Fruit fly (Drosophila melanogaster) whole organism, embryonic: ENCODE results near the gene Hexim.

Experiments
- Atf-2 ChIP-seq: fragments of 200-800 bp; sonication (Bioruptor generic); optimal IDR thresholded peaks from 2 replicates; lab custom pipeline; 2016; ENCODE audit warnings: missing biosample characterization, missing genetic modification characterization
- CG10267 ChIP-seq: fragments of 200-800 bp; sonication (Bioruptor generic); optimal IDR thresholded peaks from 2 replicates; lab custom pipeline; 2018; ENCODE audit warnings: missing biosample characterization, mild to moderate bottlenecking, missing genetic modification characterization, moderate library complexity
- CG11504 ChIP-seq: fragments of 200-800 bp; sonication (Bioruptor generic); optimal IDR thresholded peaks from 3 replicates; lab custom pipeline; 2019; ENCODE audit warnings: missing biosample characterization, mild to moderate bottlenecking, missing genetic modification characterization, moderate library complexity
- CG13775 ChIP-seq: fragments of 200-800 bp; sonication (Bioruptor generic); optimal IDR thresholded peaks from 3 replicates; lab custom pipeline; 2017; ENCODE audit warnings: missing biosample characterization, mild to moderate bottlenecking, missing genetic modification characterization
- CG1832 ChIP-seq: fragments of 200-800 bp; sonication (Bioruptor generic); optimal IDR thresholded peaks from 2 replicates; lab custom pipeline; 2017; ENCODE audit warnings: missing biosample characterization, mild to moderate bottlenecking, missing genetic modification characterization, inconsistent platforms
- CG2678 ChIP-seq: fragments of 200-800 bp; sonication (Bioruptor generic); optimal IDR thresholded peaks from 3 replicates; lab custom pipeline; 2019; ENCODE audit warnings: missing biosample characterization, mild to moderate bottlenecking, missing genetic modification characterization, moderate library complexity
- CG30403 ChIP-seq: fragments of 200-800 bp; sonication (Bioruptor generic); optimal IDR thresholded peaks from 3 replicates; lab custom pipeline; 2016; ENCODE audit warnings: missing biosample characterization, missing genetic modification characterization
- CG3065 ChIP-seq: fragments of 200-800 bp; sonication (Bioruptor generic); optimal IDR thresholded peaks from 2 replicates; lab custom pipeline; 2016; ENCODE audit warnings: missing biosample characterization, missing genetic modification characterization
- CG32767 ChIP-seq: fragments of 200-800 bp; sonication (Bioruptor generic); IDR thresholded peaks from 2 replicates; pipeline ENCODE4 v1.3.6; 2022; ENCODE audit warnings: missing biosample characterization, missing genetic modification characterization
- CG3838 ChIP-seq: fragments of 200-800 bp; sonication (Bioruptor generic); optimal IDR thresholded peaks from 3 replicates; lab custom pipeline; 2016; ENCODE audit warnings: missing biosample characterization, missing genetic modification characterization
- CG4854 ChIP-seq: fragments of 200-800 bp; sonication (Bioruptor generic); optimal IDR thresholded peaks from 2 replicates; lab custom pipeline; 2016; ENCODE audit warnings: missing biosample characterization, missing genetic modification characterization, inconsistent platforms
- CG6254 ChIP-seq: fragments of 200-800 bp; sonication (Bioruptor generic); optimal IDR thresholded peaks from 3 replicates; lab custom pipeline; 2017; ENCODE audit warnings: mild to moderate bottlenecking, missing biosample characterization, missing genetic modification reagents, missing genetic modification characterization
- CG6272 ChIP-seq: fragments of 200-800 bp; sonication (Bioruptor generic); IDR thresholded peaks from 2 replicates; pipeline ENCODE4 v1.3.6; 2022; ENCODE audit warnings: missing biosample characterization, missing genetic modification characterization
- CG6813 ChIP-seq: fragments of 200-800 bp; sonication (Bioruptor generic); optimal IDR thresholded peaks from 2 replicates; lab custom pipeline; 2017; ENCODE audit warnings: missing biosample characterization, missing genetic modification characterization, mild to moderate bottlenecking, moderate library complexity, missing genetic modification reagents
- CG8388 ChIP-seq: fragments of 200-800 bp; sonication (Bioruptor generic); optimal IDR thresholded peaks from 2 replicates; lab custom pipeline; 2019; ENCODE audit warnings: missing biosample characterization, mild to moderate bottlenecking, missing genetic modification characterization, moderate library complexity
- CG8765 ChIP-seq: fragments of 200-800 bp; sonication (Bioruptor generic); IDR thresholded peaks from 2 replicates; pipeline ENCODE4 v1.3.6; 2022; ENCODE audit warnings: missing biosample characterization, missing genetic modification characterization
- CG8924 ChIP-seq: fragments of 200-800 bp; optimal IDR thresholded peaks from 3 replicates; lab custom pipeline; 2019; ENCODE audit warnings: missing biosample characterization, mild to moderate bottlenecking, missing genetic modification characterization, moderate library complexity
- CG9437 ChIP-seq: fragments of 200-800 bp; sonication (Bioruptor generic); optimal IDR thresholded peaks from 2 replicates; lab custom pipeline; 2018; ENCODE audit warnings: missing biosample characterization, mild to moderate bottlenecking, missing genetic modification characterization
- CG9609 ChIP-seq: fragments of 200-800 bp; sonication (Bioruptor generic); optimal IDR thresholded peaks from 3 replicates; lab custom pipeline; 2016; ENCODE audit warnings: missing biosample characterization, missing genetic modification characterization
- CHES-1-like ChIP-seq: fragments of 200-800 bp; sonication (Bioruptor generic); optimal IDR thresholded peaks from 2 replicates; lab custom pipeline; 2016; ENCODE audit warnings: missing biosample characterization, missing genetic modification characterization
- CrebB ChIP-seq: fragments of 200-800 bp; sonication (Bioruptor generic); optimal IDR thresholded peaks from 3 replicates; lab custom pipeline; 2018; ENCODE audit warnings: missing biosample characterization, mild to moderate bottlenecking, missing genetic modification characterization
- Dad ChIP-seq: fragments of 200-800 bp; sonication (Bioruptor generic); optimal IDR thresholded peaks from 3 replicates; lab custom pipeline; 2016; ENCODE audit warnings: missing biosample characterization, missing genetic modification characterization
- Dfd ChIP-seq, 2 experiments: fragments of >200 bp; optimal IDR thresholded peaks; 2 replicates each; lab custom pipeline; 2017; ENCODE audit warnings: missing biosample characterization in 2 of 2, missing genetic modification characterization in 2 of 2
- Dp ChIP-seq: fragments of 200-800 bp; sonication (Bioruptor generic); optimal IDR thresholded peaks from 2 replicates; lab custom pipeline; 2018; ENCODE audit warnings: missing biosample characterization, mild to moderate bottlenecking, missing genetic modification characterization, moderate library complexity
- HmgD ChIP-seq: fragments of 200-800 bp; sonication (Bioruptor generic); optimal IDR thresholded peaks from 3 replicates; lab custom pipeline; 2016; ENCODE audit warnings: missing biosample characterization, missing genetic modification characterization
- Hsf ChIP-seq: fragments of 200-800 bp; sonication (Bioruptor generic); optimal IDR thresholded peaks from 3 replicates; lab custom pipeline; 2016; ENCODE audit warnings: missing biosample characterization, missing genetic modification characterization
- Neu2 ChIP-seq: fragments of 200-800 bp; sonication (Bioruptor generic); optimal IDR thresholded peaks from 3 replicates; lab custom pipeline; 2016; ENCODE audit warnings: missing biosample characterization, missing genetic modification characterization, borderline replicate concordance
- Pdp1 ChIP-seq, 2 experiments: fragments of 200-800 bp; sonication (Bioruptor generic); optimal IDR thresholded peaks; 3 replicates each; lab custom pipeline; 2016; ENCODE audit warnings: missing biosample characterization in 2 of 2, missing genetic modification characterization in 2 of 2, mild to moderate bottlenecking in 1 of 2, moderate library complexity in 1 of 2
- Side ChIP-seq: fragments of 200-800 bp; sonication (Bioruptor generic); optimal IDR thresholded peaks from 2 replicates; lab custom pipeline; 2016; ENCODE audit warnings: missing biosample characterization, missing genetic modification characterization
- aop ChIP-seq: fragments of 200-800 bp; sonication (Bioruptor generic); IDR thresholded peaks from 2 replicates; pipeline ENCODE4 v1.3.6; 2022; ENCODE audit warnings: missing biosample characterization, missing genetic modification characterization
- bcd ChIP-seq: fragments of 200-800 bp; sonication (Bioruptor generic); optimal IDR thresholded peaks from 2 replicates; lab custom pipeline; 2017; ENCODE audit warnings: missing biosample characterization, mild to moderate bottlenecking, missing genetic modification characterization
- caup ChIP-seq: fragments of 200-800 bp; sonication (Bioruptor generic); optimal IDR thresholded peaks from 3 replicates; lab custom pipeline; 2017; ENCODE audit warnings: missing biosample characterization, mild to moderate bottlenecking, missing genetic modification characterization, moderate library complexity; ENCODE audit not compliant: severe bottlenecking
- cwo ChIP-seq: fragments of 200-800 bp; sonication (Bioruptor generic); optimal IDR thresholded peaks from 3 replicates; lab custom pipeline; 2017; ENCODE audit warnings: missing biosample characterization, missing genetic modification characterization, mild to moderate bottlenecking, moderate library complexity, missing genetic modification reagents
- da ChIP-seq: fragments of 200-800 bp; sonication (Bioruptor generic); optimal IDR thresholded peaks from 2 replicates; lab custom pipeline; 2016; ENCODE audit warnings: missing biosample characterization, missing genetic modification characterization
- dimm ChIP-seq: fragments of 200-800 bp; sonication (Bioruptor generic); IDR thresholded peaks from 2 replicates; pipeline ENCODE4 v1.3.6; 2022; ENCODE audit warnings: missing biosample characterization, missing genetic modification characterization
- disco-r ChIP-seq: fragments of 200-800 bp; sonication (Bioruptor generic); optimal IDR thresholded peaks from 2 replicates; lab custom pipeline; 2016; ENCODE audit warnings: missing biosample characterization, missing genetic modification characterization
- eve ChIP-seq, 2 experiments: fragments of >200 bp; optimal IDR thresholded peaks; 2 replicates each; lab custom pipeline; 2017; ENCODE audit warnings: missing biosample characterization in 2 of 2, missing genetic modification characterization in 2 of 2
- exex ChIP-seq: fragments of 200-800 bp; sonication (Bioruptor generic); optimal IDR thresholded peaks from 4 replicates; lab custom pipeline; 2018; ENCODE audit warnings: missing biosample characterization, mild to moderate bottlenecking, missing genetic modification characterization, moderate library complexity
- grn ChIP-seq: fragments of 200-800 bp; sonication (Bioruptor generic); optimal IDR thresholded peaks from 3 replicates; lab custom pipeline; 2017; ENCODE audit warnings: missing biosample characterization, missing genetic modification characterization
- gsb ChIP-seq: fragments of 200-800 bp; sonication (Bioruptor generic); IDR thresholded peaks from 2 replicates; pipeline ENCODE4 v1.3.6; 2022; ENCODE audit warnings: missing biosample characterization, missing genetic modification characterization
- kay ChIP-seq: fragments of 200-800 bp; sonication (Bioruptor generic); optimal IDR thresholded peaks from 2 replicates; lab custom pipeline; 2016; ENCODE audit warnings: missing biosample characterization, missing genetic modification characterization
- lbe ChIP-seq: fragments of 200-800 bp; sonication (Bioruptor generic); optimal IDR thresholded peaks from 2 replicates; lab custom pipeline; 2016; ENCODE audit warnings: missing biosample characterization, mild to moderate bottlenecking, missing genetic modification characterization
- nau ChIP-seq: fragments of 200-800 bp; sonication (Bioruptor generic); optimal IDR thresholded peaks from 3 replicates; lab custom pipeline; 2017; ENCODE audit warnings: missing biosample characterization, mild to moderate bottlenecking, missing genetic modification characterization, missing genetic modification reagents
- pfk ChIP-seq: fragments of 200-800 bp; sonication (Bioruptor generic); optimal IDR thresholded peaks from 2 replicates; lab custom pipeline; 2018; ENCODE audit warnings: missing biosample characterization, mild to moderate bottlenecking, missing genetic modification characterization, moderate library complexity
- pnt ChIP-seq: fragments of 200-800 bp; sonication (Bioruptor generic); optimal IDR thresholded peaks from 3 replicates; lab custom pipeline; 2016; ENCODE audit warnings: missing biosample characterization, missing genetic modification characterization
- pzg ChIP-seq: fragments of 200-800 bp; sonication (Bioruptor generic); optimal IDR thresholded peaks from 3 replicates; lab custom pipeline; 2018; ENCODE audit warnings: missing biosample characterization, mild to moderate bottlenecking, missing genetic modification characterization, moderate library complexity
- sqz ChIP-seq: fragments of 200-800 bp; sonication (Bioruptor generic); optimal IDR thresholded peaks from 3 replicates; lab custom pipeline; 2018; ENCODE audit warnings: missing biosample characterization, mild to moderate bottlenecking, missing genetic modification characterization
- twi ChIP-seq: fragments of 200-800 bp; optimal IDR thresholded peaks from 2 replicates; lab custom pipeline; 2019; ENCODE audit warnings: missing biosample characterization, mild to moderate bottlenecking, missing genetic modification characterization, moderate library complexity
- tx ChIP-seq: fragments of 200-800 bp; sonication (Bioruptor generic); optimal IDR thresholded peaks from 2 replicates; lab custom pipeline; 2016; ENCODE audit warnings: missing biosample characterization, missing genetic modification characterization
- zfh1 ChIP-seq: fragments of 200-800 bp; sonication (Bioruptor generic); IDR thresholded peaks from 3 replicates; pipeline ENCODE4 v1.3.6; 2022; ENCODE audit warnings: missing biosample characterization, missing genetic modification characterization

The Hexim gene

DNA sequence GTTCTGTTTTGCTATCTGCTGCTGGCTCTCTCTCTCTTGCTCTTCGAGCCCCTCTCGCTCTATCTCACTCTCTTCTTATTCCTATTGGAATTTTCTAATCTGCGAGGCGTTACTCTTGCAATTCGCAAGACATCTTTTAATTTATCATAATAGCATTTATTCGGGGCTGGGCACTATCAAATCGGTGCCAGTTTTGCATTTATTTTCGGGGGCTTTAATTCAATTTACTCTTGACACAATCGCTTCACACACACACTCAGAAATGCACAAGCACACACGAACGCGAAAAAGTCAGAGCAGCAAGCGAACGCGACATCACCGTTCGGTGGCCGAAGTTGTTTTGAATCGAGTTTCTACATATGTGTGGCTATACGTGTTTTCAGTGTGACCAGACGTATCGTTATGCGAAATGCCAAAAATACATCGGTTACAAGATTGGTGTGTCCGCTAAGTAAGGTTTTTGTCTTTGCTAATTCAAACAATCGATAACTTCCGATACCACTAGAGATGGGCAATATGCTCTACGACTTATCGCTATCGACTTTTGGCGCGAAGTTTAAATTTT, 37.8 kb downstream of the Hexim start, which contains the start of gene Meltrin (continued):
- TF ChIP-seq Dfd (GFP tag; optimal IDR thresholded peaks at IDR 0.05; lab: Kevin White, UChicago), result no peak
- TF ChIP-seq CHES-1-like (GFP tag; lab: Kevin White, UChicago), result peak; percentile 48
- TF ChIP-seq pfk (GFP tag; lab: Kevin White, UChicago), result peak; percentile 46
- TF ChIP-seq CG8924 (tag; lab: Kevin White, UChicago), result peak; percentile 81
- peak; percentile 9 for TF ChIP-seq pnt (GFP tag; lab: Kevin White, UChicago)
- TF ChIP-seq Pdp1 (GFP tag; optimal IDR thresholded peaks at IDR 0.05; lab: Kevin White, UChicago), result peak in 1 of 2 experiments; percentile 71
- TF ChIP-seq kay, result peak; percentile 17
- TF ChIP-seq Dp (GFP tag; lab: Kevin White, UChicago), result peak; percentile 100
- TF ChIP-seq bcd (GFP tag; lab: Kevin White, UChicago), result peak; percentile 53
- TF ChIP-seq CG9609 (GFP tag; lab: Kevin White, UChicago), result peak; percentile 43
- peak; percentile 22 for TF ChIP-seq cwo (GFP tag; lab: Kevin White, UChicago)
- peak; percentile 29 for TF ChIP-seq Atf-2 (GFP tag; lab: Kevin White, UChicago)
- TF ChIP-seq gsb (GFP tag; lab: Robert Waterston, UW), result no peak
- peak; percentile 49 for TF ChIP-seq da (GFP tag; lab: Kevin White, UChicago)
- TF ChIP-seq Neu2 (GFP tag; lab: Kevin White, UChicago), result no peak
- TF ChIP-seq dimm (GFP tag; lab: Robert Waterston, UW), result no peak
- peak; percentile 52 for TF ChIP-seq Side (GFP tag; lab: Kevin White, UChicago)
- no peak for TF ChIP-seq zfh1 (GFP tag; lab: Robert Waterston, UW)
- TF ChIP-seq CG11504 (tag; lab: Kevin White, UChicago), result peak; percentile 50
- peak; percentile 61 for TF ChIP-seq lbe
- TF ChIP-seq CG4854 (GFP tag; lab: Kevin White, UChicago), result peak; percentile 57
- peak; percentile 58 for TF ChIP-seq CG2678
- TF ChIP-seq grn, result peak; percentile 51
- peak; percentile 47 for TF ChIP-seq CG13775 (GFP tag; lab: Kevin White, UChicago)
- TF ChIP-seq CG6813 (GFP tag; lab: Kevin White, UChicago), result peak; percentile 71
- TF ChIP-seq twi (tag; lab: Kevin White, UChicago), result peak; percentile 61
- TF ChIP-seq CG30403 (GFP tag; lab: Kevin White, UChicago), result peak; percentile 6
- TF ChIP-seq disco-r (GFP tag; lab: Kevin White, UChicago), result peak; percentile 33
- TF ChIP-seq CG3065 (GFP tag; lab: Kevin White, UChicago), result no peak
- no peak for TF ChIP-seq CG9437 (GFP tag; lab: Kevin White, UChicago)
- TF ChIP-seq sqz (GFP tag; lab: Kevin White, UChicago), result peak; percentile 59
- peak; percentile 77 for TF ChIP-seq caup
- peak; percentile 51 for TF ChIP-seq HmgD (GFP tag; lab: Kevin White, UChicago)
- peak; percentile 73 for TF ChIP-seq CG3838 (GFP tag; lab: Kevin White, UChicago)
- TF ChIP-seq pzg (GFP tag; lab: Kevin White, UChicago), result peak; percentile 99
- TF ChIP-seq CG8765, result no peak
- no peak for TF ChIP-seq CG32767 (GFP tag; lab: Robert Waterston, UW)
- no peak for TF ChIP-seq tx (GFP tag; lab: Kevin White, UChicago)
- TF ChIP-seq CG6272 (GFP tag; lab: Robert Waterston, UW), result peak; percentile 9; the same call in 1 of the 2 replicates
- peak; percentile 34 for TF ChIP-seq CG6254 (GFP tag; lab: Kevin White, UChicago)
- TF ChIP-seq aop (GFP tag; lab: Robert Waterston, UW), result no peak
- TF ChIP-seq Hsf (GFP tag; lab: Kevin White, UChicago), result peak; percentile 4
- peak; percentile 71 for TF ChIP-seq CG10267
- peak; percentile 3 for TF ChIP-seq nau (GFP tag; lab: Kevin White, UChicago)
- peak; percentile 83 for TF ChIP-seq CrebB
- peak; percentile 72 for TF ChIP-seq CG1832
- peak in 1 of 2 experiments; percentile 53 for TF ChIP-seq eve (GFP tag; optimal IDR thresholded peaks at IDR 0.05; lab: Kevin White, UChicago)
- peak; percentile 38 for TF ChIP-seq exex (tag; lab: Kevin White, UChicago)
- peak; percentile 36 for TF ChIP-seq Dad (GFP tag; lab: Kevin White, UChicago)
- peak; percentile 54 for TF ChIP-seq CG8388
